Fruit fly (Drosophila melanogaster) whole organism, embryonic: Measurements from ENCODE around the gene Hnf4.
A peak's percentile ranks its signal among the peaks of the same experiment; 100 is the strongest.

Experiments
- Abd-B ChIP-seq: fragments of 200-800 bp; sonication (Bioruptor generic); optimal IDR thresholded peaks from 2 replicates; lab custom pipeline; 2018; ENCODE audit warnings: missing biosample characterization, mild to moderate bottlenecking, missing genetic modification characterization, moderate library complexity
- Antp ChIP-seq: fragments of 200-800 bp; sonication (Bioruptor generic); optimal IDR thresholded peaks from 3 replicates; lab custom pipeline; 2016; ENCODE audit warnings: missing biosample characterization, missing genetic modification characterization
- Asciz ChIP-seq: fragments of 200-800 bp; sonication (Bioruptor generic); optimal IDR thresholded peaks from 2 replicates; lab custom pipeline; 2017; ENCODE audit warnings: missing biosample characterization, mild to moderate bottlenecking, missing genetic modification characterization, missing genetic modification reagents
- Atf-2 ChIP-seq: fragments of 200-800 bp; sonication (Bioruptor generic); optimal IDR thresholded peaks from 2 replicates; lab custom pipeline; 2016; ENCODE audit warnings: missing biosample characterization, missing genetic modification characterization
- CG10462 ChIP-seq: fragments of 200-800 bp; sonication (Bioruptor generic); optimal IDR thresholded peaks from 2 replicates; lab custom pipeline; 2016; ENCODE audit warnings: missing biosample characterization, missing genetic modification characterization
- CG11560 ChIP-seq: fragments of 200-800 bp; sonication (Bioruptor generic); IDR thresholded peaks from 3 replicates; pipeline ENCODE4 v1.3.6; 2022; ENCODE audit warnings: missing biosample characterization, missing genetic modification characterization
- CG11695 ChIP-seq: fragments of 200-800 bp; sonication (Bioruptor generic); IDR thresholded peaks from 3 replicates; pipeline ENCODE4 v1.3.6; 2022; ENCODE audit warnings: missing biosample characterization, missing genetic modification characterization
- CG12219 ChIP-seq: fragments of 200-800 bp; sonication (Bioruptor generic); optimal IDR thresholded peaks from 3 replicates; lab custom pipeline; 2018; ENCODE audit warnings: missing biosample characterization, mild to moderate bottlenecking, missing genetic modification characterization
- CG15269 ChIP-seq: fragments of 200-800 bp; sonication (Bioruptor generic); optimal IDR thresholded peaks from 2 replicates; lab custom pipeline; 2018; ENCODE audit warnings: missing biosample characterization, mild to moderate bottlenecking, missing genetic modification characterization, moderate library complexity
- CG15696 ChIP-seq: fragments of 200-800 bp; sonication (Bioruptor generic); optimal IDR thresholded peaks from 2 replicates; lab custom pipeline; 2019; ENCODE audit warnings: missing biosample characterization, mild to moderate bottlenecking, missing genetic modification characterization, moderate library complexity
- CG1792 ChIP-seq: fragments of 200-800 bp; sonication (Bioruptor generic); optimal IDR thresholded peaks from 2 replicates; lab custom pipeline; 2016; ENCODE audit warnings: missing biosample characterization, missing genetic modification characterization
- CG2116 ChIP-seq: fragments of 200-800 bp; sonication (Bioruptor generic); optimal IDR thresholded peaks from 3 replicates; lab custom pipeline; 2018; ENCODE audit warnings: missing biosample characterization, mild to moderate bottlenecking, missing genetic modification characterization
- CG30403 ChIP-seq: fragments of 200-800 bp; sonication (Bioruptor generic); optimal IDR thresholded peaks from 3 replicates; lab custom pipeline; 2016; ENCODE audit warnings: missing biosample characterization, missing genetic modification characterization
- CG3847 ChIP-seq: fragments of 200-800 bp; sonication (Bioruptor generic); IDR thresholded peaks from 2 replicates; pipeline ENCODE4 v1.3.6; 2022; ENCODE audit warnings: missing biosample characterization, missing genetic modification characterization
- CG4282 ChIP-seq: fragments of 200-800 bp; sonication (Bioruptor generic); optimal IDR thresholded peaks from 2 replicates; lab custom pipeline; 2016; ENCODE audit warnings: missing biosample characterization, missing genetic modification characterization
- CG4617 ChIP-seq: fragments of 200-800 bp; sonication (Bioruptor generic); optimal IDR thresholded peaks from 3 replicates; lab custom pipeline; 2016; ENCODE audit warnings: missing biosample characterization, missing genetic modification characterization, borderline replicate concordance
- CG8281 ChIP-seq: fragments of 200-800 bp; sonication (Bioruptor generic); optimal IDR thresholded peaks from 2 replicates; lab custom pipeline; 2018; ENCODE audit warnings: missing biosample characterization, mild to moderate bottlenecking, missing genetic modification characterization, moderate library complexity
- CG8290 ChIP-seq, 3 experiments: fragments of 200-800 bp; sonication (Bioruptor generic); optimal IDR thresholded peaks; 2 replicates each; lab custom pipeline; 2016 to 2019; ENCODE audit warnings: missing biosample characterization in 3 of 3, missing genetic modification characterization in 3 of 3, mild to moderate bottlenecking in 2 of 3, moderate library complexity in 1 of 3
- CG9609 ChIP-seq: fragments of 200-800 bp; sonication (Bioruptor generic); optimal IDR thresholded peaks from 3 replicates; lab custom pipeline; 2016; ENCODE audit warnings: missing biosample characterization, missing genetic modification characterization
- D ChIP-seq, 2 experiments: fragments of 200-800 bp in 1 of 2; fragments of >200 bp in 1 of 2; sonication (Bioruptor generic) in 1 of 2; optimal IDR thresholded peaks; 2 replicates in 1 of 2; 3 replicates in 1 of 2; lab custom pipeline; 2017; ENCODE audit warnings: mild to moderate bottlenecking in 1 of 2, missing biosample characterization in 1 of 2, missing genetic modification characterization in 1 of 2, missing genetic modification reagents in 1 of 2
- D19B ChIP-seq: fragments of 200-800 bp; sonication (Bioruptor generic); optimal IDR thresholded peaks from 2 replicates; lab custom pipeline; 2017; ENCODE audit warnings: missing biosample characterization, mild to moderate bottlenecking, missing genetic modification characterization
- Deaf1 ChIP-seq: fragments of 200-800 bp; optimal IDR thresholded peaks from 3 replicates; lab custom pipeline; 2019; ENCODE audit warnings: missing biosample characterization, mild to moderate bottlenecking, missing genetic modification characterization, moderate library complexity
- Ets97D ChIP-seq: fragments of 200-800 bp; sonication (Bioruptor generic); optimal IDR thresholded peaks from 3 replicates; lab custom pipeline; 2016; ENCODE audit warnings: missing biosample characterization, missing genetic modification characterization
- Fer1 ChIP-seq: fragments of 200-800 bp; sonication (Bioruptor generic); optimal IDR thresholded peaks from 2 replicates; lab custom pipeline; 2017; ENCODE audit warnings: missing biosample characterization, mild to moderate bottlenecking, missing genetic modification characterization
- Max ChIP-seq: fragments of 200-800 bp; sonication (Bioruptor generic); optimal IDR thresholded peaks from 2 replicates; lab custom pipeline; 2016; ENCODE audit warnings: missing biosample characterization, mild to moderate bottlenecking, missing genetic modification characterization
- Nf-YB ChIP-seq: fragments of 200-800 bp; sonication (Bioruptor generic); optimal IDR thresholded peaks from 3 replicates; lab custom pipeline; 2019; ENCODE audit warnings: missing biosample characterization, mild to moderate bottlenecking, missing genetic modification characterization, moderate library complexity
- Opbp ChIP-seq: fragments of 200-800 bp; sonication (Bioruptor generic); IDR thresholded peaks from 3 replicates; pipeline ENCODE4 v1.3.6; 2022; ENCODE audit warnings: missing biosample characterization, missing genetic modification characterization; ENCODE audit not compliant: partially characterized antibody
- Ptx1 ChIP-seq: fragments of 200-800 bp; sonication (Bioruptor generic); IDR thresholded peaks from 2 replicates; pipeline ENCODE4 v1.3.6; 2022; ENCODE audit warnings: missing biosample characterization, missing genetic modification characterization
- aop ChIP-seq: fragments of 200-800 bp; sonication (Bioruptor generic); IDR thresholded peaks from 2 replicates; pipeline ENCODE4 v1.3.6; 2022; ENCODE audit warnings: missing biosample characterization, missing genetic modification characterization
- ara ChIP-seq: fragments of 200-800 bp; sonication (Bioruptor generic); IDR thresholded peaks from 2 replicates; pipeline ENCODE4 v1.3.6; 2022; ENCODE audit warnings: missing biosample characterization, missing genetic modification characterization
- ato ChIP-seq: fragments of 200-800 bp; sonication (Bioruptor generic); IDR thresholded peaks from 2 replicates; pipeline ENCODE4 v1.3.6; 2022; ENCODE audit warnings: missing biosample characterization, missing genetic modification characterization; ENCODE audit not compliant: partially characterized antibody
- dati ChIP-seq: fragments of 200-800 bp; sonication (Bioruptor generic); IDR thresholded peaks from 2 replicates; pipeline ENCODE4 v1.3.6; 2022; ENCODE audit warnings: missing biosample characterization, missing genetic modification characterization
- dm ChIP-seq: fragments of 200-800 bp; sonication (Bioruptor generic); optimal IDR thresholded peaks from 3 replicates; lab custom pipeline; 2016; ENCODE audit warnings: missing biosample characterization, missing genetic modification characterization
- ftz-f1 ChIP-seq: fragments of 200-800 bp; sonication (Bioruptor generic); optimal IDR thresholded peaks from 2 replicates; lab custom pipeline; 2016; ENCODE audit warnings: missing biosample characterization, missing genetic modification characterization
- grau ChIP-seq: fragments of 200-800 bp; optimal IDR thresholded peaks from 3 replicates; lab custom pipeline; 2019; ENCODE audit warnings: missing biosample characterization, mild to moderate bottlenecking, missing genetic modification characterization, moderate library complexity
- gt ChIP-seq: fragments of 200-800 bp; sonication (Bioruptor generic); IDR thresholded peaks from 2 replicates; pipeline ENCODE4 v1.3.6; 2022; ENCODE audit warnings: missing biosample characterization, missing genetic modification characterization
- onecut ChIP-seq: fragments of 200-800 bp; sonication (Bioruptor generic); IDR thresholded peaks from 2 replicates; pipeline ENCODE4 v1.3.6; 2022; ENCODE audit warnings: missing biosample characterization, missing genetic modification characterization
- pfk ChIP-seq: fragments of 200-800 bp; sonication (Bioruptor generic); optimal IDR thresholded peaks from 2 replicates; lab custom pipeline; 2018; ENCODE audit warnings: missing biosample characterization, mild to moderate bottlenecking, missing genetic modification characterization, moderate library complexity
- pita ChIP-seq: fragments of 200-800 bp; sonication (Bioruptor generic); optimal IDR thresholded peaks from 2 replicates; lab custom pipeline; 2017; ENCODE audit warnings: missing biosample characterization, mild to moderate bottlenecking, missing genetic modification characterization
- prd ChIP-seq, 3 experiments: fragments of >200 bp in 2 of 3; fragments of 200-800 bp in 1 of 3; sonication (Bioruptor generic) in 1 of 3; optimal IDR thresholded peaks in 2 of 3; IDR thresholded peaks in 1 of 3; 2 replicates in 2 of 3; 3 replicates in 1 of 3; pipeline versions ENCODE4 v1.3.6 to Lab custom; 2017 to 2022; ENCODE audit warnings: missing biosample characterization in 1 of 3, missing genetic modification characterization in 1 of 3
- pros ChIP-seq: fragments of 200-800 bp; sonication (Bioruptor generic); optimal IDR thresholded peaks from 3 replicates; lab custom pipeline; 2019; ENCODE audit warnings: missing biosample characterization, mild to moderate bottlenecking, missing genetic modification characterization, moderate library complexity
- row ChIP-seq: fragments of 200-800 bp; sonication (Bioruptor generic); IDR thresholded peaks from 3 replicates; pipeline ENCODE4 v1.3.6; 2022; ENCODE audit warnings: missing biosample characterization, missing genetic modification characterization
- seq ChIP-seq: fragments of 200-800 bp; sonication (Bioruptor generic); IDR thresholded peaks from 2 replicates; pipeline ENCODE4 v1.3.6; 2022; ENCODE audit warnings: missing biosample characterization, missing genetic modification characterization
- shn ChIP-seq: fragments of 200-800 bp; sonication (Bioruptor generic); optimal IDR thresholded peaks from 3 replicates; lab custom pipeline; 2016; ENCODE audit warnings: missing biosample characterization, missing genetic modification characterization
- tin ChIP-seq: fragments of 200-800 bp; sonication (Bioruptor generic); optimal IDR thresholded peaks from 3 replicates; lab custom pipeline; 2016; ENCODE audit warnings: missing biosample characterization, missing genetic modification characterization
- toy ChIP-seq: fragments of 200-800 bp; sonication (Bioruptor generic); IDR thresholded peaks from 2 replicates; pipeline ENCODE4 v1.3.6; 2022; ENCODE audit warnings: missing biosample characterization, missing genetic modification characterization
- trem ChIP-seq: fragments of 200-800 bp; optimal IDR thresholded peaks from 3 replicates; lab custom pipeline; 2019; ENCODE audit warnings: missing biosample characterization, mild to moderate bottlenecking, missing genetic modification characterization, moderate library complexity
- tup ChIP-seq: fragments of 200-800 bp; sonication (Bioruptor generic); optimal IDR thresholded peaks from 2 replicates; lab custom pipeline; 2016; ENCODE audit warnings: missing biosample characterization, mild to moderate bottlenecking, missing genetic modification characterization, moderate library complexity

Hnf4 gene

dm6 chr2L:8692426-8693180 is 16.8 kb downstream of the Hnf4 start (continued):
- peak; percentile 46; the same call in 2 of the 3 replicates for TF ChIP-seq row
- TF ChIP-seq dati (GFP tag; lab: Robert Waterston, UW), result no peak
- no peak for TF ChIP-seq Atf-2 (GFP tag; lab: Kevin White, UChicago)
- TF ChIP-seq tup (GFP tag; lab: Kevin White, UChicago), result no peak
- TF ChIP-seq D19B (GFP tag; lab: Kevin White, UChicago), result no peak
- TF ChIP-seq CG11695 (GFP tag; lab: Robert Waterston, UW), result no peak
- peak; percentile 6; the same call in 1 of the 2 replicates for TF ChIP-seq Ptx1 (GFP tag; lab: Robert Waterston, UW)
- no peak for TF ChIP-seq CG2116 (GFP tag; lab: Kevin White, UChicago)
- TF ChIP-seq CG30403 (GFP tag; lab: Kevin White, UChicago), result no peak
- no peak for TF ChIP-seq ato
- no peak for TF ChIP-seq CG10462 (GFP tag; lab: Kevin White, UChicago)
- TF ChIP-seq Ets97D, result no peak
- 0 out of 2 replicates have a peak, but pooled peaks have one; percentile 39 for TF ChIP-seq seq (GFP tag; lab: Robert Waterston, UW)
- no peak for TF ChIP-seq ara (GFP tag; lab: Robert Waterston, UW)
- TF ChIP-seq prd (optimal IDR thresholded peaks at IDR 0.05; lab: Kevin White, UChicago), result no peak
- TF ChIP-seq prd (GFP tag; IDR thresholded peaks at IDR 0.05; lab: Robert Waterston, UW), result no peak
- peak; percentile 29 for TF ChIP-seq Fer1 (GFP tag; lab: Kevin White, UChicago)
- no peak for TF ChIP-seq gt (GFP tag; lab: Robert Waterston, UW)
- no peak for TF ChIP-seq aop (GFP tag; lab: Robert Waterston, UW)
- no peak for TF ChIP-seq CG8281 (tag; lab: Kevin White, UChicago)
- no peak for TF ChIP-seq CG1792 (GFP tag; lab: Kevin White, UChicago)
- no peak for TF ChIP-seq Max
- peak; percentile 47 for TF ChIP-seq CG15269 (tag; lab: Kevin White, UChicago)
- TF ChIP-seq Asciz, result no peak
- TF ChIP-seq CG4617, result no peak
- no peak for TF ChIP-seq Abd-B (GFP tag; lab: Kevin White, UChicago)
- TF ChIP-seq grau (tag; lab: Kevin White, UChicago), result no peak
- TF ChIP-seq Opbp (GFP tag; lab: Robert Waterston, UW), result no peak
- TF ChIP-seq Antp (GFP tag; lab: Kevin White, UChicago), result no peak
- peak; percentile 17 for TF ChIP-seq CG9609 (GFP tag; lab: Kevin White, UChicago)
- no peak for TF ChIP-seq toy (GFP tag; lab: Robert Waterston, UW)
- no peak for TF ChIP-seq D (optimal IDR thresholded peaks at IDR 0.05; lab: Kevin White, UChicago)
- no peak for TF ChIP-seq D (GFP tag; optimal IDR thresholded peaks at IDR 0.05; lab: Kevin White, UChicago)
- TF ChIP-seq ftz-f1 (GFP tag; lab: Kevin White, UChicago), result no peak
- no peak for TF ChIP-seq CG8290 (GFP tag; optimal IDR thresholded peaks at IDR 0.05; lab: Kevin White, UChicago)
- peak in 1 of 2 experiments; percentile 37 for TF ChIP-seq CG8290 (tag; optimal IDR thresholded peaks at IDR 0.05; lab: Kevin White, UChicago)
- TF ChIP-seq trem (tag; lab: Kevin White, UChicago), result no peak
- TF ChIP-seq CG4282, result no peak
- TF ChIP-seq dm (GFP tag; lab: Kevin White, UChicago), result no peak
- TF ChIP-seq shn (GFP tag; lab: Kevin White, UChicago), result peak; percentile 13
- TF ChIP-seq Deaf1 (tag; lab: Kevin White, UChicago), result no peak
- TF ChIP-seq onecut (GFP tag; lab: Robert Waterston, UW), result no peak
- TF ChIP-seq CG3847 (GFP tag; lab: Robert Waterston, UW), result no peak
- no peak for TF ChIP-seq Nf-YB
- TF ChIP-seq pfk, result no peak
- no peak for TF ChIP-seq pros (GFP tag; lab: Kevin White, UChicago)
- TF ChIP-seq CG11560 (tag; lab: Robert Waterston, UW), result 0 out of 3 replicates have a peak, but pooled peaks have one; percentile 22
- no peak for TF ChIP-seq CG12219
- no peak for TF ChIP-seq CG15696
- TF ChIP-seq pita, result no peak
- no peak for TF ChIP-seq tin
